Fruit fly (Drosophila melanogaster) whole organism, wandering third instar larva: ENCODE results near the gene Chmp1.

Source experiments
- Hr78 ChIP-seq: fragments of >200 bp; optimal IDR thresholded peaks from 2 replicates; lab custom pipeline; 2017; ENCODE audit warnings: missing biosample characterization, missing genetic modification characterization
- Jra ChIP-seq: sonication (Bioruptor generic); optimal IDR thresholded peaks from 2 replicates; lab custom pipeline; 2016; ENCODE audit warnings: missing biosample characterization, missing genetic modification characterization
- Myc ChIP-seq: fragments of >200 bp; optimal IDR thresholded peaks from 2 replicates; lab custom pipeline; 2017
- N ChIP-seq: fragments of >200 bp; optimal IDR thresholded peaks from 2 replicates; lab custom pipeline; 2018; ENCODE audit warnings: missing biosample characterization, missing external identifiers, missing genetic modification characterization
- Vsx2 ChIP-seq: fragments of 200-300, 225-300 bp; sonication (Bioruptor generic); optimal IDR thresholded peaks from 2 replicates; lab custom pipeline; 2018; ENCODE audit warnings: missing biosample characterization, missing genetic modification characterization; ENCODE audit not compliant: partially characterized antibody
- dmrt93B ChIP-seq: fragments of 200-800 bp; sonication (Bioruptor generic); optimal IDR thresholded peaks from 2 replicates; lab custom pipeline; 2018; ENCODE audit warnings: missing biosample characterization, mild to moderate bottlenecking, missing genetic modification characterization
- foxo ChIP-seq, 2 experiments: fragments of 200-800 bp; sonication (Bioruptor generic); optimal IDR thresholded peaks; 2 replicates in 1 of 2; 3 replicates in 1 of 2; lab custom pipeline; 2016 to 2017; ENCODE audit warnings: missing biosample characterization in 2 of 2, missing genetic modification characterization in 2 of 2
- fru ChIP-seq: fragments of 200-800 bp; sonication (Bioruptor generic); optimal IDR thresholded peaks from 3 replicates; lab custom pipeline; 2016; ENCODE audit warnings: missing biosample characterization, mild to moderate bottlenecking, missing genetic modification characterization
- jim ChIP-seq: fragments of 175-275, 200-325 bp; sonication (Bioruptor generic); optimal IDR thresholded peaks from 2 replicates; lab custom pipeline; 2016; ENCODE audit warnings: missing biosample characterization, mild to moderate bottlenecking, missing genetic modification characterization
- pan ChIP-seq: fragments of >200 bp; optimal IDR thresholded peaks from 2 replicates; lab custom pipeline; 2017
- psq ChIP-seq: fragments of 200-800 bp; sonication (Bioruptor generic); optimal IDR thresholded peaks from 3 replicates; lab custom pipeline; 2017; ENCODE audit warnings: missing biosample characterization, mild to moderate bottlenecking, missing genetic modification characterization, moderate library complexity
- usp ChIP-seq: fragments of >200 bp; optimal IDR thresholded peaks from 2 replicates; lab custom pipeline; 2017; ENCODE audit warnings: missing biosample characterization, missing genetic modification characterization

dm6 chr3L:18640584-18641527 is 43.0 kb downstream of the Chmp1 start:
- TF ChIP-seq Hr78 (no peak), Jra (GFP tag; lab: Kevin White, UChicago) (peak; percentile 62), pan (no peak), foxo (GFP tag; optimal IDR thresholded peaks at IDR 0.05; lab: Kevin White, UChicago) (peak; percentile 13 to 87), Vsx2 (GFP tag; lab: Kevin White, UChicago) (peak; percentile 97), fru (GFP tag; lab: Kevin White, UChicago) (peak; percentile 87), N (GFP tag; lab: Kevin White, UChicago) (no peak), jim (no peak), Myc (lab: Kevin White, UChicago) (no peak), dmrt93B (GFP tag; lab: Kevin White, UChicago) (peak; percentile 77), usp (GFP tag; lab: Kevin White, UChicago) (no peak), psq (GFP tag; lab: Kevin White, UChicago) (peak; percentile 86)
